Worm (Caenorhabditis elegans): ENCODE data around the gene hpo-30.

hpo-30 gene

ce11 chrV:12291587-12291986 lies 18.6 kb downstream of the hpo-30 start, which contains the start of the genes srpa-68 and srh-16 (continued):
- no peak; the same call in 1 of the 2 replicates for TF ChIP-seq madf-8 (GFP tag; conservative IDR thresholded peaks at IDR 0.05)
- 0 out of 2 replicates have a peak, but pooled peaks have one; percentile 41 for TF ChIP-seq lir-1 (GFP tag; conservative IDR thresholded peaks at IDR 0.05)
- no peak for TF ChIP-seq lag-1 (GFP tag; IDR thresholded peaks at IDR 0.05)
- no peak for TF ChIP-seq hrde-1 (tag; optimal IDR thresholded peaks at IDR 0.05; ENCODE audit: borderline replicate concordance)
- TF ChIP-seq F10E7.11 (tag; optimal IDR thresholded peaks at IDR 0.05): no peak
- TF ChIP-seq tbx-9 (tag; optimal IDR thresholded peaks at IDR 0.05; ENCODE audit: borderline replicate concordance): no peak
- TF ChIP-seq mxl-1 (tag; optimal IDR thresholded peaks at IDR 0.05): no peak
- TF ChIP-seq K12H6.12 (tag; optimal IDR thresholded peaks at IDR 0.05): peak; percentile 49
- no peak for TF ChIP-seq rpc-1 (optimal IDR thresholded peaks at IDR 0.05)
- no peak for TF ChIP-seq rpc-1 (tag; optimal IDR thresholded peaks at IDR 0.05)
- TF ChIP-seq egl-18 (GFP tag; IDR thresholded peaks at IDR 0.05): no peak
- peak; percentile 42; the same call in 1 of the 2 replicates for TF ChIP-seq zfh-2 (GFP tag; conservative IDR thresholded peaks at IDR 0.05)
- TF ChIP-seq Y56A3A.18 (GFP tag; IDR thresholded peaks at IDR 0.05): peak; percentile 93
- no peak for TF ChIP-seq egl-44 (GFP tag; IDR thresholded peaks at IDR 0.05)
- 0 out of 2 replicates have a peak, but pooled peaks have one; percentile 25 for TF ChIP-seq Y53F4B.3 (GFP tag; IDR thresholded peaks at IDR 0.05)
- TF ChIP-seq attf-6 (GFP tag; IDR thresholded peaks at IDR 0.05): 0 out of 2 replicates have a peak, but pooled peaks have one; percentile 34
- no peak for TF ChIP-seq hlh-12 (tag; optimal IDR thresholded peaks at IDR 0.05)
- TF ChIP-seq D2030.7 (GFP tag; IDR thresholded peaks at IDR 0.05): peak; percentile 52; the same call in 1 of the 2 replicates
- no peak for TF ChIP-seq cebp-1 (GFP tag; IDR thresholded peaks at IDR 0.05)
- peak; percentile 85 for TF ChIP-seq cebp-1 (tag; optimal IDR thresholded peaks at IDR 0.05)
- TF ChIP-seq tlf-1 (GFP tag; optimal IDR thresholded peaks at IDR 0.05): peak; percentile 80
- no peak for TF ChIP-seq ztf-3 (GFP tag; optimal IDR thresholded peaks at IDR 0.05)
- no peak for TF ChIP-seq F57A8.1 (GFP tag; optimal IDR thresholded peaks at IDR 0.05)
- TF ChIP-seq ceh-91 (GFP tag; IDR thresholded peaks at IDR 0.05): no peak
- TF ChIP-seq aptf-2 (GFP tag; conservative IDR thresholded peaks at IDR 0.05): no peak
- peak; percentile 94 for TF ChIP-seq Y53G8AR.9 (GFP tag; conservative IDR thresholded peaks at IDR 0.05)
- TF ChIP-seq ets-4 (GFP tag; optimal IDR thresholded peaks at IDR 0.05): no peak
- TF ChIP-seq B0019.2 (GFP tag; conservative IDR thresholded peaks at IDR 0.05): no peak
- TF ChIP-seq F39B2.1 (GFP tag; IDR thresholded peaks at IDR 0.05): 0 out of 2 replicates have a peak, but pooled peaks have one; percentile 78
- no peak for TF ChIP-seq ztf-28 (GFP tag; IDR thresholded peaks at IDR 0.05)
- no peak for TF ChIP-seq T26A5.8 (tag; optimal IDR thresholded peaks at IDR 0.05)
- TF ChIP-seq dpl-1 (GFP tag; optimal IDR thresholded peaks at IDR 0.05): peak; percentile 90
- TF ChIP-seq unc-130 (GFP tag; optimal IDR thresholded peaks at IDR 0.05): peak; percentile 23
- TF ChIP-seq athp-1 (tag; optimal IDR thresholded peaks at IDR 0.05): no peak
- peak; percentile 74 to 97 (median 91) for TF ChIP-seq lin-35 (GFP tag; optimal IDR thresholded peaks at IDR 0.05)
- no peak for TF ChIP-seq ztf-25 (GFP tag; IDR thresholded peaks at IDR 0.05)
- TF ChIP-seq bed-1 (GFP tag; IDR thresholded peaks at IDR 0.05): no peak
- TF ChIP-seq ceh-27 (GFP tag; optimal IDR thresholded peaks at IDR 0.05): peak; percentile 50
- TF ChIP-seq chd-7 (tag; optimal IDR thresholded peaks at IDR 0.05): no peak
- TF ChIP-seq egrh-3 (GFP tag; IDR thresholded peaks at IDR 0.05): 0 out of 2 replicates have a peak, but pooled peaks have one; percentile 31
- no peak for TF ChIP-seq F37B4.10 (GFP tag; IDR thresholded peaks at IDR 0.05)
- TF ChIP-seq F23B12.7 (tag; optimal IDR thresholded peaks at IDR 0.05; ENCODE audit: insufficient read depth): peak; percentile 82
- no peak for TF ChIP-seq bed-2 (GFP tag; IDR thresholded peaks at IDR 0.05)
- TF ChIP-seq lsl-1 (GFP tag; optimal IDR thresholded peaks at IDR 0.05): peak; percentile 68
- no peak for TF ChIP-seq nfya-1 (tag; optimal IDR thresholded peaks at IDR 0.05; ENCODE audit: borderline replicate concordance, insufficient read depth)
- peak; percentile 97 for TF ChIP-seq lin-54 (GFP tag; optimal IDR thresholded peaks at IDR 0.05)
- TF ChIP-seq F55B11.4 (tag; optimal IDR thresholded peaks at IDR 0.05; ENCODE audit: borderline replicate concordance, insufficient read depth): no peak
- peak; percentile 53 for TF ChIP-seq nhr-80 (tag; optimal IDR thresholded peaks at IDR 0.05)
- TF ChIP-seq efl-1 (GFP tag; optimal IDR thresholded peaks at IDR 0.05): peak; percentile 87
